Fruit fly (Drosophila melanogaster): Measurements from ENCODE around the gene Spt7.
"Not testable (repeated sequence)": the region's sequence is repeated elsewhere in the genome, so short reads cannot be mapped to it uniquely, and the experiment has no call there.

DNA sequence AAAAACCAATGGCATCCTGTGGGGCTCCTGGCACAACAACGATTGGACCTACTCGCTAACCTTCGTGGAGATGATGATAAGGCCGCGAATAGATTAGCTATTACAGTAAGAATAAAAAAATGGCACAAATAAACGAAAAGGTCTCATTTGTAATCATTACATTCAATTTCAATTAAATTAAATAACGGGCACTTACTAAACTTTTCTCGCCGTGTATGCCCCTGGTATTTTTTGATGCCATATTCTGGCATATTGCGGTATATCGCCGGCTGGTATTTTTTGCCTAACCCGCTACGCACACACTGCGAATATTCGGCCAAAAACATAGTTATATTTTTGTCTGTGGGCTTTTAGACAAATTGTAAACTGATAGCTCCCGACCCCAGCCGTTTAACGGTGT is 39.0 kb downstream of the Spt7 start, which contains the start of gene Gss1:
- TF ChIP-seq CG8478, CTCF (optimal IDR thresholded peaks at IDR 0.05): not testable (repeated sequence)

Data from S2 (cell line).